Fruit fly (Drosophila melanogaster) whole organism, embryonic: Measurements from ENCODE around the gene aru.

Source experiments
- CG12071 ChIP-seq: fragments of 200-800 bp; sonication (Bioruptor generic); optimal IDR thresholded peaks from 3 replicates; lab custom pipeline; 2018; ENCODE audit warnings: missing biosample characterization, mild to moderate bottlenecking, missing genetic modification characterization
- CG12104 ChIP-seq: fragments of 200-800 bp; sonication (Bioruptor generic); optimal IDR thresholded peaks from 3 replicates; lab custom pipeline; 2016; ENCODE audit warnings: missing biosample characterization, missing genetic modification characterization
- CG12219 ChIP-seq: fragments of 200-800 bp; sonication (Bioruptor generic); optimal IDR thresholded peaks from 3 replicates; lab custom pipeline; 2018; ENCODE audit warnings: missing biosample characterization, mild to moderate bottlenecking, missing genetic modification characterization
- CG15514 ChIP-seq: fragments of 200-800 bp; sonication (Bioruptor generic); optimal IDR thresholded peaks from 3 replicates; lab custom pipeline; 2017; ENCODE audit warnings: missing biosample characterization, missing genetic modification characterization, mild to moderate bottlenecking, moderate library complexity, missing genetic modification reagents
- CG1602 ChIP-seq: fragments of 200-800 bp; sonication (Bioruptor generic); optimal IDR thresholded peaks from 3 replicates; lab custom pipeline; 2016; ENCODE audit warnings: missing biosample characterization, missing genetic modification characterization
- CG16815 ChIP-seq: fragments of 200-800 bp; sonication (Bioruptor generic); optimal IDR thresholded peaks from 3 replicates; lab custom pipeline; 2017; ENCODE audit warnings: missing biosample characterization, mild to moderate bottlenecking, missing genetic modification characterization
- CG16863 ChIP-seq: fragments of 200-800 bp; sonication (Bioruptor generic); optimal IDR thresholded peaks from 3 replicates; lab custom pipeline; 2016; ENCODE audit warnings: missing biosample characterization, missing genetic modification characterization
- CG1792 ChIP-seq: fragments of 200-800 bp; sonication (Bioruptor generic); optimal IDR thresholded peaks from 2 replicates; lab custom pipeline; 2016; ENCODE audit warnings: missing biosample characterization, missing genetic modification characterization
- CG2875 ChIP-seq: fragments of 200-800 bp; sonication (Bioruptor generic); optimal IDR thresholded peaks from 2 replicates; lab custom pipeline; 2017; ENCODE audit warnings: missing biosample characterization, mild to moderate bottlenecking, missing genetic modification characterization, missing genetic modification reagents
- CG32532 ChIP-seq: fragments of 200-800 bp; sonication (Bioruptor generic); IDR thresholded peaks from 2 replicates; pipeline ENCODE4 v1.3.6; 2022; ENCODE audit warnings: missing biosample characterization, missing genetic modification characterization
- CG33213 ChIP-seq: fragments of 200-800 bp; sonication (Bioruptor generic); optimal IDR thresholded peaks from 3 replicates; lab custom pipeline; 2016; ENCODE audit warnings: missing biosample characterization, missing genetic modification characterization
- CG4282 ChIP-seq: fragments of 200-800 bp; sonication (Bioruptor generic); optimal IDR thresholded peaks from 2 replicates; lab custom pipeline; 2016; ENCODE audit warnings: missing biosample characterization, missing genetic modification characterization
- CG6854 ChIP-seq: fragments of 200-800 bp; sonication (Bioruptor generic); optimal IDR thresholded peaks from 3 replicates; lab custom pipeline; 2017; ENCODE audit warnings: missing biosample characterization, mild to moderate bottlenecking, missing genetic modification characterization
- CG7745 ChIP-seq: fragments of 200-800 bp; sonication (Bioruptor generic); optimal IDR thresholded peaks from 2 replicates; lab custom pipeline; 2018; ENCODE audit warnings: missing biosample characterization, mild to moderate bottlenecking, missing genetic modification characterization, moderate library complexity
- CG8388 ChIP-seq: fragments of 200-800 bp; sonication (Bioruptor generic); optimal IDR thresholded peaks from 2 replicates; lab custom pipeline; 2019; ENCODE audit warnings: missing biosample characterization, mild to moderate bottlenecking, missing genetic modification characterization, moderate library complexity
- CG8478 ChIP-seq: fragments of >200 bp; optimal IDR thresholded peaks from 2 replicates; lab custom pipeline; 2018
- CG9727 ChIP-seq: fragments of 200-800 bp; sonication (Bioruptor generic); optimal IDR thresholded peaks from 3 replicates; lab custom pipeline; 2017; ENCODE audit warnings: missing biosample characterization, mild to moderate bottlenecking, missing genetic modification characterization
- CkIIα-i1 ChIP-seq: fragments of 200-800 bp; sonication (Bioruptor generic); IDR thresholded peaks from 2 replicates; pipeline ENCODE4 v1.3.6; 2022; ENCODE audit warnings: missing biosample characterization, missing genetic modification characterization
- Dfd ChIP-seq, 2 experiments: fragments of >200 bp; optimal IDR thresholded peaks; 2 replicates each; lab custom pipeline; 2017; ENCODE audit warnings: missing biosample characterization in 2 of 2, missing genetic modification characterization in 2 of 2
- GATAe ChIP-seq: fragments of 200-800 bp; sonication (Bioruptor generic); conservative IDR thresholded peaks from 2 replicates; pipeline ENCODE4 v1.3.6; 2022; ENCODE audit warnings: missing biosample characterization, missing genetic modification characterization
- HLH3B ChIP-seq: fragments of 200-800 bp; sonication (Bioruptor generic); IDR thresholded peaks from 2 replicates; pipeline ENCODE4 v1.3.6; 2022; ENCODE audit warnings: missing biosample characterization, missing genetic modification characterization
- HLH54F ChIP-seq: fragments of 200-800 bp; sonication (Bioruptor generic); optimal IDR thresholded peaks from 3 replicates; lab custom pipeline; 2016; ENCODE audit warnings: missing biosample characterization, missing genetic modification characterization
- Kr ChIP-seq: fragments of 200-800 bp; sonication (Bioruptor generic); optimal IDR thresholded peaks from 2 replicates; lab custom pipeline; 2017; ENCODE audit warnings: missing biosample characterization, mild to moderate bottlenecking, missing genetic modification characterization
- Lim3 ChIP-seq: fragments of 200-800 bp; sonication (Bioruptor generic); IDR thresholded peaks from 2 replicates; pipeline ENCODE4 v1.3.6; 2022; ENCODE audit warnings: missing biosample characterization, missing genetic modification characterization
- Meics ChIP-seq: fragments of 200-800 bp; sonication (Bioruptor generic); optimal IDR thresholded peaks from 2 replicates; lab custom pipeline; 2017; ENCODE audit warnings: missing biosample characterization, mild to moderate bottlenecking, missing genetic modification characterization
- Mrtf ChIP-seq: fragments of 200-800 bp; sonication (Bioruptor generic); IDR thresholded peaks from 3 replicates; pipeline ENCODE4 v1.3.6; 2022; ENCODE audit warnings: missing biosample characterization, missing genetic modification characterization
- PHDP ChIP-seq: fragments of 200-800 bp; sonication (Bioruptor generic); optimal IDR thresholded peaks from 3 replicates; lab custom pipeline; 2018; ENCODE audit warnings: missing biosample characterization, mild to moderate bottlenecking, missing genetic modification characterization, moderate library complexity
- Poxn ChIP-seq: fragments of 200-800 bp; sonication (Bioruptor generic); IDR thresholded peaks from 2 replicates; pipeline ENCODE4 v1.3.6; 2022; ENCODE audit warnings: missing biosample characterization, missing genetic modification characterization
- Sry-δ ChIP-seq: fragments of 200-800 bp; sonication (Bioruptor generic); optimal IDR thresholded peaks from 2 replicates; lab custom pipeline; 2016; ENCODE audit warnings: missing biosample characterization, missing genetic modification characterization
- abd-A ChIP-seq: fragments of 200-800 bp; sonication (Bioruptor generic); optimal IDR thresholded peaks from 3 replicates; lab custom pipeline; 2019; ENCODE audit warnings: missing biosample characterization, mild to moderate bottlenecking, missing genetic modification characterization, moderate library complexity
- bab2 ChIP-seq: fragments of 200-800 bp; sonication (Bioruptor generic); optimal IDR thresholded peaks from 2 replicates; lab custom pipeline; 2016; ENCODE audit warnings: missing biosample characterization, missing genetic modification characterization
- ci ChIP-seq: fragments of 200-800 bp; sonication (Bioruptor generic); IDR thresholded peaks from 3 replicates; pipeline ENCODE4 v1.3.6; 2022; ENCODE audit warnings: missing biosample characterization, missing genetic modification characterization
- dm ChIP-seq: fragments of 200-800 bp; sonication (Bioruptor generic); optimal IDR thresholded peaks from 3 replicates; lab custom pipeline; 2016; ENCODE audit warnings: missing biosample characterization, missing genetic modification characterization
- ems ChIP-seq: fragments of 200-800 bp; sonication (Bioruptor generic); optimal IDR thresholded peaks from 3 replicates; lab custom pipeline; 2016; ENCODE audit warnings: missing biosample characterization, missing genetic modification characterization
- fd96Cb ChIP-seq: fragments of 200-800 bp; sonication (Bioruptor generic); optimal IDR thresholded peaks from 2 replicates; lab custom pipeline; 2018; ENCODE audit warnings: missing biosample characterization, mild to moderate bottlenecking, missing genetic modification characterization, moderate library complexity
- gcm2 ChIP-seq: fragments of 200-800 bp; sonication (Bioruptor generic); optimal IDR thresholded peaks from 2 replicates; lab custom pipeline; 2016; ENCODE audit warnings: missing biosample characterization, missing genetic modification characterization
- ham ChIP-seq: fragments of 200-800 bp; sonication (Bioruptor generic); IDR thresholded peaks from 2 replicates; pipeline ENCODE4 v1.3.6; 2022; ENCODE audit warnings: missing biosample characterization, missing genetic modification characterization
- ind ChIP-seq: fragments of 200-800 bp; sonication (Bioruptor generic); optimal IDR thresholded peaks from 3 replicates; lab custom pipeline; 2016; ENCODE audit warnings: missing biosample characterization, missing genetic modification characterization
- kah ChIP-seq: fragments of 200-800 bp; sonication (Bioruptor generic); optimal IDR thresholded peaks from 2 replicates; lab custom pipeline; 2018; ENCODE audit warnings: missing biosample characterization, mild to moderate bottlenecking, missing genetic modification characterization
- ken ChIP-seq: fragments of 200-800 bp; sonication (Bioruptor generic); IDR thresholded peaks from 3 replicates; pipeline ENCODE4 v1.3.6; 2022; ENCODE audit warnings: missing biosample characterization, missing genetic modification characterization
- lmd ChIP-seq: fragments of 200-800 bp; sonication (Bioruptor generic); IDR thresholded peaks from 2 replicates; pipeline ENCODE4 v1.3.6; 2022; ENCODE audit warnings: missing biosample characterization, missing genetic modification characterization
- nau ChIP-seq: fragments of 200-800 bp; sonication (Bioruptor generic); optimal IDR thresholded peaks from 3 replicates; lab custom pipeline; 2017; ENCODE audit warnings: missing biosample characterization, mild to moderate bottlenecking, missing genetic modification characterization, missing genetic modification reagents
- nerfin-1 ChIP-seq: fragments of 200-800 bp; sonication (Bioruptor generic); optimal IDR thresholded peaks from 3 replicates; lab custom pipeline; 2019; ENCODE audit warnings: missing biosample characterization, mild to moderate bottlenecking, missing genetic modification characterization, moderate library complexity
- nerfin-2 ChIP-seq: fragments of 200-800 bp; sonication (Bioruptor generic); IDR thresholded peaks from 2 replicates; pipeline ENCODE4 v1.3.6; 2022; ENCODE audit warnings: missing biosample characterization, missing genetic modification characterization; ENCODE audit not compliant: partially characterized antibody
- phol ChIP-seq: fragments of 200-800 bp; sonication (Bioruptor generic); optimal IDR thresholded peaks from 3 replicates; lab custom pipeline; 2018; ENCODE audit warnings: missing biosample characterization, mild to moderate bottlenecking, missing genetic modification characterization, moderate library complexity
- sens ChIP-seq: fragments of 200-800 bp; sonication (Bioruptor generic); peaks from one replicate; lab custom pipeline; 2016; ENCODE audit warnings: missing biosample characterization, missing genetic modification characterization
- sr ChIP-seq: fragments of 200-800 bp; sonication (Bioruptor generic); IDR thresholded peaks from 3 replicates; pipeline ENCODE4 v1.3.6; 2022; ENCODE audit warnings: missing biosample characterization, missing genetic modification characterization
- tap ChIP-seq: fragments of 200-800 bp; optimal IDR thresholded peaks from 3 replicates; lab custom pipeline; 2019; ENCODE audit warnings: missing biosample characterization, mild to moderate bottlenecking, missing genetic modification characterization, moderate library complexity
- tx ChIP-seq: fragments of 200-800 bp; sonication (Bioruptor generic); optimal IDR thresholded peaks from 2 replicates; lab custom pipeline; 2016; ENCODE audit warnings: missing biosample characterization, missing genetic modification characterization
- vnd ChIP-seq: fragments of 200-800 bp; sonication (Bioruptor generic); IDR thresholded peaks from 3 replicates; pipeline ENCODE4 v1.3.6; 2022; ENCODE audit warnings: missing biosample characterization, missing genetic modification characterization; ENCODE audit not compliant: partially characterized antibody

Gene aru

dm6 chr2L:866950-867744 lies 1.0 kb downstream of the aru start (continued):
- TF ChIP-seq CG12104 (peak; percentile 87), CG7745 (tag; lab: Kevin White, UChicago) (no peak), PHDP (peak; percentile 94), ken (GFP tag; lab: Robert Waterston, UW) (peak; percentile 94), CG1792 (GFP tag; lab: Kevin White, UChicago) (peak; percentile 86), CG4282 (GFP tag; lab: Kevin White, UChicago) (peak; percentile 32), ems (GFP tag; lab: Kevin White, UChicago) (peak; percentile 91), CG6854 (GFP tag; lab: Kevin White, UChicago) (peak; percentile 78), nerfin-1 (peak; percentile 88), Mrtf (GFP tag; lab: Robert Waterston, UW) (peak; percentile 95), GATAe (peak; percentile 59), nau (GFP tag; lab: Kevin White, UChicago) (peak; percentile 74), Dfd (GFP tag; optimal IDR thresholded peaks at IDR 0.05; lab: Kevin White, UChicago) (no peak), ham (GFP tag; lab: Robert Waterston, UW) (peak; percentile 76; the same call in 1 of the 2 replicates), sr (peak; percentile 78; the same call in 2 of the 3 replicates), nerfin-2 (GFP tag; lab: Robert Waterston, UW) (no peak), CG2875 (GFP tag; lab: Kevin White, UChicago) (peak; percentile 77), lmd (GFP tag; lab: Robert Waterston, UW) (peak; percentile 95), fd96Cb (tag; lab: Kevin White, UChicago) (peak; percentile 92), phol (tag; lab: Kevin White, UChicago) (peak; percentile 89), CG9727 (GFP tag; lab: Kevin White, UChicago) (peak; percentile 91), CG16863 (GFP tag; lab: Kevin White, UChicago) (peak; percentile 90), CG8478 (no peak), ind (GFP tag; lab: Kevin White, UChicago) (peak; percentile 93), HLH54F (GFP tag; lab: Kevin White, UChicago) (peak; percentile 93), kah (peak; percentile 84), CG1602 (peak; percentile 88), Lim3 (peak; percentile 79), Kr (GFP tag; lab: Kevin White, UChicago) (no peak), gcm2 (GFP tag; lab: Kevin White, UChicago) (peak; percentile 79), CG32532 (GFP tag; lab: Robert Waterston, UW) (peak; percentile 97), HLH3B (GFP tag; lab: Robert Waterston, UW) (peak; percentile 96), tap (tag; lab: Kevin White, UChicago) (peak; percentile 92), Meics (GFP tag; lab: Kevin White, UChicago) (peak; percentile 93), Sry-δ (GFP tag; lab: Kevin White, UChicago) (peak; percentile 37), dm (GFP tag; lab: Kevin White, UChicago) (peak; percentile 75), CkIIα-i1 (peak; percentile 31; the same call in 1 of the 2 replicates), abd-A (tag; lab: Kevin White, UChicago) (peak; percentile 57), vnd (GFP tag; lab: Robert Waterston, UW) (no peak), CG8388 (GFP tag; lab: Kevin White, UChicago) (peak; percentile 88), CG15514 (GFP tag; lab: Kevin White, UChicago) (peak; percentile 89), CG12219 (peak; percentile 90), CG33213 (GFP tag; lab: Kevin White, UChicago) (peak; percentile 83), Poxn (GFP tag; lab: Robert Waterston, UW) (peak; percentile 80), CG16815 (GFP tag; lab: Kevin White, UChicago) (peak; percentile 86), tx (GFP tag; lab: Kevin White, UChicago) (peak; percentile 79), ci (GFP tag; lab: Robert Waterston, UW) (peak; percentile 97), bab2 (peak; percentile 92), sens (GFP tag; lab: Kevin White, UChicago) (peak; percentile 99), CG12071 (peak; percentile 89)
